Worm (Caenorhabditis elegans) whole organism, L4 larva: ENCODE measurements around the gene T05C12.1.
A peak's percentile ranks its signal among the peaks of the same experiment; 100 is the strongest.

Experiments
- F37D6.2 ChIP-seq: sonication (generic microtip); optimal IDR thresholded peaks from 2 replicates; lab custom pipeline; 2016; ENCODE audit warnings: mild to moderate bottlenecking, missing genetic modification characterization, missing compliant biosample characterization
- F44E2.7 ChIP-seq: fragments of 200-800 bp; sonication (Bioruptor generic); IDR thresholded peaks from 2 replicates; pipeline ENCODE4 v2.1.2; 2022; ENCODE audit warnings: missing genetic modification characterization, missing compliant biosample characterization
- R02D3.7 ChIP-seq: fragments of 150-350 bp; sonication (generic microtip); optimal IDR thresholded peaks from 3 replicates; lab custom pipeline; 2014; ENCODE audit warnings: missing biosample characterization, missing genetic modification characterization
- T20F7.1 ChIP-seq: fragments of 200-800 bp; sonication (Bioruptor generic); optimal IDR thresholded peaks from 2 replicates; lab custom pipeline; 2018; ENCODE audit warnings: mild to moderate bottlenecking, missing genetic modification characterization, missing compliant biosample characterization
- T26A8.4 ChIP-seq: fragments of 200-800 bp; sonication (Bioruptor generic); IDR thresholded peaks from 2 replicates; pipeline ENCODE4 v1.3.6; 2022; ENCODE audit warnings: missing genetic modification characterization, missing compliant biosample characterization
- Y5F2A.4 ChIP-seq: fragments of 200-800 bp; sonication (Bioruptor generic); optimal IDR thresholded peaks from 2 replicates; lab custom pipeline; 2018; ENCODE audit warnings: mild to moderate bottlenecking, missing genetic modification characterization, missing compliant biosample characterization
- Y75B8A.6 ChIP-seq: fragments of 200-800 bp; sonication (Bioruptor generic); IDR thresholded peaks from 2 replicates; pipeline ENCODE4 v1.3.6; 2022; ENCODE audit warnings: missing genetic modification reagents, missing genetic modification characterization, missing compliant biosample characterization
- ZK337.2 ChIP-seq: fragments of 200-800 bp; sonication (Bioruptor generic); IDR thresholded peaks from 2 replicates; pipeline ENCODE4 v1.3.6; 2022; ENCODE audit warnings: missing genetic modification reagents, missing genetic modification characterization, missing compliant biosample characterization
- ZK546.5 ChIP-seq, 2 experiments: sonication (generic microtip); optimal IDR thresholded peaks; 2 replicates each; lab custom pipeline; 2017; ENCODE audit warnings: missing biosample characterization in 2 of 2, missing genetic modification characterization in 2 of 2
- aha-1 ChIP-seq: fragments of 150-350 bp; peaks from one replicate; lab custom pipeline; 2014; ENCODE audit warnings: missing biosample characterization, missing genetic modification characterization
- ceh-20 ChIP-seq: fragments of 200-800 bp; sonication (Bioruptor generic); IDR thresholded peaks from 2 replicates; pipeline ENCODE4 v1.3.6; 2022; ENCODE audit warnings: missing genetic modification reagents, missing genetic modification characterization, missing compliant biosample characterization
- ceh-32 ChIP-seq: sonication (generic microtip); optimal IDR thresholded peaks from 2 replicates; lab custom pipeline; 2016; ENCODE audit warnings: mild to moderate bottlenecking, missing genetic modification characterization, missing compliant biosample characterization; ENCODE audit not compliant: poor library complexity
- cey-2 ChIP-seq: sonication (generic microtip); optimal IDR thresholded peaks from 3 replicates; lab custom pipeline; 2017; ENCODE audit warnings: missing genetic modification characterization, mild to moderate bottlenecking, missing compliant biosample characterization, antibody characterized with exemption, borderline replicate concordance; ENCODE audit not compliant: insufficient read depth
- daf-16 ChIP-seq, 3 experiments: sonication (generic microtip); optimal IDR thresholded peaks; 2 replicates each; lab custom pipeline; 2016 to 2017; ENCODE audit warnings: missing genetic modification characterization in 3 of 3, missing genetic modification reagents in 3 of 3, mild to moderate bottlenecking in 2 of 3, missing compliant biosample characterization in 2 of 3, missing biosample characterization in 1 of 3, moderate library complexity in 1 of 3
- daf-8 ChIP-seq: fragments of 200-800 bp; sonication (Bioruptor generic); IDR thresholded peaks from 2 replicates; pipeline ENCODE4 v1.3.6; 2022; ENCODE audit warnings: missing genetic modification characterization, missing compliant biosample characterization
- dmd-6 ChIP-seq: fragments of 200-800 bp; sonication (Bioruptor generic); IDR thresholded peaks from 2 replicates; pipeline ENCODE4 v1.3.6; 2022; ENCODE audit warnings: missing genetic modification reagents, missing genetic modification characterization, missing compliant biosample characterization
- dmd-8 ChIP-seq: fragments of 200-800 bp; sonication (Bioruptor generic); IDR thresholded peaks from 2 replicates; pipeline ENCODE4 v1.3.6; 2022; ENCODE audit warnings: missing genetic modification characterization, missing compliant biosample characterization
- dve-1 ChIP-seq: sonication (generic microtip); optimal IDR thresholded peaks from 2 replicates; lab custom pipeline; 2017; ENCODE audit warnings: antibody characterized with exemption, mild to moderate bottlenecking, missing genetic modification characterization, missing compliant biosample characterization; ENCODE audit not compliant: insufficient read depth
- egl-43 ChIP-seq: fragments of 200-800 bp; sonication (Bioruptor generic); IDR thresholded peaks from 2 replicates; pipeline ENCODE4 v1.3.6; 2022; ENCODE audit warnings: missing genetic modification reagents, missing genetic modification characterization, missing compliant biosample characterization
- fkh-10 ChIP-seq: fragments of 150-350 bp; optimal IDR thresholded peaks from 2 replicates; lab custom pipeline; 2014; ENCODE audit warnings: missing biosample characterization, missing genetic modification reagents, missing genetic modification characterization
- hlh-30 ChIP-seq: sonication (generic microtip); optimal IDR thresholded peaks from 2 replicates; lab custom pipeline; 2017; ENCODE audit warnings: antibody characterized with exemption, mild to moderate bottlenecking, missing genetic modification characterization, missing compliant biosample characterization; ENCODE audit not compliant: insufficient read depth
- jun-1 ChIP-seq: fragments of 150-350 bp; optimal IDR thresholded peaks from 2 replicates; lab custom pipeline; 2014; ENCODE audit warnings: missing biosample characterization, missing genetic modification reagents, missing genetic modification characterization
- lin-1 ChIP-seq: fragments of 200-800 bp; sonication (Bioruptor generic); IDR thresholded peaks from 2 replicates; pipeline ENCODE4 v1.3.6; 2022; ENCODE audit warnings: missing genetic modification reagents, missing genetic modification characterization, missing compliant biosample characterization
- lin-15B ChIP-seq: fragments of 150-350 bp; sonication (generic microtip); optimal IDR thresholded peaks from 3 replicates; lab custom pipeline; 2014; ENCODE audit warnings: missing biosample characterization, missing genetic modification characterization
- lir-3 ChIP-seq: sonication (generic microtip); optimal IDR thresholded peaks from 2 replicates; lab custom pipeline; 2016; ENCODE audit warnings: mild to moderate bottlenecking, missing genetic modification characterization, missing compliant biosample characterization
- lsy-2 ChIP-seq, 2 experiments: fragments of 150-350 bp in 1 of 2; sonication (generic microtip) in 1 of 2; optimal IDR thresholded peaks; 2 replicates each; lab custom pipeline; 2014 to 2017; ENCODE audit warnings: missing biosample characterization in 2 of 2, missing genetic modification characterization in 2 of 2
- mep-1 ChIP-seq: fragments of 150-350 bp; sonication (generic microtip); optimal IDR thresholded peaks from 3 replicates; lab custom pipeline; 2014; ENCODE audit warnings: missing biosample characterization, missing genetic modification characterization
- mes-2 ChIP-seq: sonication (generic microtip); optimal IDR thresholded peaks from 2 replicates; lab custom pipeline; 2016; ENCODE audit warnings: missing genotype, mild to moderate bottlenecking, missing genetic modification characterization, missing compliant biosample characterization; ENCODE audit not compliant: poor library complexity, severe bottlenecking
- mxl-2 ChIP-seq: fragments of 200-800 bp; sonication (Bioruptor generic); conservative IDR thresholded peaks from 2 replicates; pipeline ENCODE4 v1.3.6; 2022; ENCODE audit warnings: missing genetic modification reagents, missing genetic modification characterization, missing compliant biosample characterization
- nhr-10 ChIP-seq: fragments of 150-350 bp; optimal IDR thresholded peaks from 2 replicates; lab custom pipeline; 2014; ENCODE audit warnings: missing biosample characterization, missing genetic modification characterization
- nhr-102 ChIP-seq: sonication (generic microtip); optimal IDR thresholded peaks from 2 replicates; lab custom pipeline; 2016; ENCODE audit warnings: mild to moderate bottlenecking, missing genetic modification characterization, moderate library complexity, missing compliant biosample characterization
- nhr-237 ChIP-seq: sonication (generic microtip); optimal IDR thresholded peaks from 2 replicates; lab custom pipeline; 2017; ENCODE audit warnings: missing biosample characterization, missing genetic modification characterization
- nhr-25 ChIP-seq: sonication (generic microtip); optimal IDR thresholded peaks from 2 replicates; lab custom pipeline; 2017; ENCODE audit warnings: missing genetic modification characterization, mild to moderate bottlenecking, missing compliant biosample characterization, antibody characterized with exemption, moderate library complexity, borderline replicate concordance; ENCODE audit not compliant: insufficient read depth
- nhr-28 ChIP-seq: fragments of 150-350 bp; optimal IDR thresholded peaks from 2 replicates; lab custom pipeline; 2014; ENCODE audit warnings: missing biosample characterization, missing genetic modification characterization
- nhr-42 ChIP-seq: fragments of 200-800 bp; sonication (Bioruptor generic); IDR thresholded peaks from 2 replicates; pipeline ENCODE4 v1.3.6; 2022; ENCODE audit warnings: missing genetic modification characterization, missing compliant biosample characterization
- nhr-48 ChIP-seq: sonication (generic microtip); optimal IDR thresholded peaks from 2 replicates; lab custom pipeline; 2016; ENCODE audit warnings: mild to moderate bottlenecking, missing genetic modification characterization, missing compliant biosample characterization
- nhr-76 ChIP-seq: fragments of 150-350 bp; optimal IDR thresholded peaks from 2 replicates; lab custom pipeline; 2014; ENCODE audit warnings: missing biosample characterization, missing genetic modification characterization
- nhr-77 ChIP-seq: fragments of 150-350 bp; optimal IDR thresholded peaks from 2 replicates; lab custom pipeline; 2014; ENCODE audit warnings: missing biosample characterization, missing genetic modification characterization
- pqm-1 ChIP-seq: sonication (generic microtip); optimal IDR thresholded peaks from 2 replicates; lab custom pipeline; 2017; ENCODE audit warnings: missing biosample characterization, missing genetic modification characterization
- rbr-2 ChIP-seq: sonication (generic microtip); optimal IDR thresholded peaks from 2 replicates; lab custom pipeline; 2016; ENCODE audit warnings: missing genotype, missing genetic modification characterization, missing compliant biosample characterization
- saeg-2 ChIP-seq: fragments of 200-800 bp; sonication (Bioruptor generic); IDR thresholded peaks from 2 replicates; pipeline ENCODE4 v1.3.6; 2022; ENCODE audit warnings: missing genetic modification reagents, missing genetic modification characterization, missing compliant biosample characterization
- set-16 ChIP-seq: fragments of 200-800 bp; sonication (Bioruptor generic); IDR thresholded peaks from 2 replicates; pipeline ENCODE4 v1.3.6; 2022; ENCODE audit warnings: missing genetic modification reagents, missing genetic modification characterization, missing compliant biosample characterization
- skn-1 ChIP-seq: fragments of 150-350 bp; optimal IDR thresholded peaks from 2 replicates; lab custom pipeline; 2014; ENCODE audit warnings: missing biosample characterization, missing genetic modification characterization
- unc-130 ChIP-seq: sonication (generic microtip); optimal IDR thresholded peaks from 2 replicates; lab custom pipeline; 2016; ENCODE audit warnings: missing genetic modification reagents, missing genetic modification characterization, missing compliant biosample characterization
- zag-1 ChIP-seq: fragments of 150-350 bp; optimal IDR thresholded peaks from 2 replicates; lab custom pipeline; 2014; ENCODE audit warnings: missing biosample characterization, missing genetic modification characterization

Gene T05C12.1

ce11 chrII:8128273-8129039, 45.0 kb upstream of the T05C12.1 start (continued):
- TF ChIP-seq F37D6.2 (tag; lab: Kevin White, UChicago) = peak; percentile 8
- TF ChIP-seq ceh-32 (tag; lab: Kevin White, UChicago) = no peak
- 0 out of 2 replicates have a peak, but pooled peaks have one; percentile 33 for TF ChIP-seq lin-1 (GFP tag; lab: Robert Waterston, UW)
- peak in 1 of 2 experiments; percentile 30 for TF ChIP-seq daf-16 (GFP tag; optimal IDR thresholded peaks at IDR 0.05; lab: Kevin White, UChicago)
- peak; percentile 7 for TF ChIP-seq daf-16 (tag; optimal IDR thresholded peaks at IDR 0.05; lab: Kevin White, UChicago)
- TF ChIP-seq dmd-8 (GFP tag; lab: Robert Waterston, UW) = 0 out of 2 replicates have a peak, but pooled peaks have one; percentile 48
- peak; percentile 55 for TF ChIP-seq rbr-2 (tag; lab: Kevin White, UChicago)
- TF ChIP-seq aha-1 (tag; lab: Kevin White, UChicago) = peak; percentile 65
- TF ChIP-seq set-16 (GFP tag; lab: Robert Waterston, UW) = peak; percentile 98
- peak; percentile 45 for TF ChIP-seq nhr-28 (tag; lab: Kevin White, UChicago)
- no peak for TF ChIP-seq saeg-2
- TF ChIP-seq nhr-77 = peak; percentile 4
- TF ChIP-seq, all 104 proteins: peak for 31

ce11 chrII:8129040-8129387, 44.5 kb upstream of the T05C12.1 start:
- TF ChIP-seq skn-1 (tag; lab: Kevin White, UChicago) = no peak
- TF ChIP-seq pqm-1 = no peak
- no peak for TF ChIP-seq cey-2
- no peak for TF ChIP-seq ZK337.2 (GFP tag; lab: Robert Waterston, UW)
- peak; percentile 40 for TF ChIP-seq hlh-30 (tag; lab: Kevin White, UChicago)
- TF ChIP-seq mep-1 = peak; percentile 56
- no peak for TF ChIP-seq daf-8
- no peak for TF ChIP-seq fkh-10 (GFP tag; lab: Kevin White, UChicago)
- TF ChIP-seq unc-130 (GFP tag; lab: Kevin White, UChicago) = no peak

- no peak for TF ChIP-seq nhr-102
- no peak for TF ChIP-seq Y75B8A.6
- TF ChIP-seq ZK546.5 (tag; optimal IDR thresholded peaks at IDR 0.05; lab: Kevin White, UChicago) = no peak
- peak; percentile 70 for TF ChIP-seq aha-1 (tag; lab: Kevin White, UChicago)
- TF ChIP-seq F44E2.7 (GFP tag; lab: Robert Waterston, UW) = no peak
- TF ChIP-seq dmd-6 (GFP tag; lab: Robert Waterston, UW) = peak; percentile 46; the same call in 1 of the 2 replicates
- no peak for TF ChIP-seq T26A8.4 (GFP tag; lab: Robert Waterston, UW)
- TF ChIP-seq zag-1 (tag; lab: Kevin White, UChicago) = no peak
- no peak for TF ChIP-seq nhr-76 (tag; lab: Kevin White, UChicago)
- TF ChIP-seq Y5F2A.4 (GFP tag; lab: Kevin White, UChicago) = no peak
- TF ChIP-seq nhr-42 (GFP tag; lab: Robert Waterston, UW) = no peak
- no peak for TF ChIP-seq dmd-8 (GFP tag; lab: Robert Waterston, UW)
- peak; percentile 30 for TF ChIP-seq mes-2 (tag; lab: Kevin White, UChicago)
- no peak for TF ChIP-seq lir-3
- TF ChIP-seq jun-1 (tag; lab: Kevin White, UChicago) = no peak
- peak; percentile 30 for TF ChIP-seq nhr-25 (tag; lab: Kevin White, UChicago)
- TF ChIP-seq nhr-237 = no peak
- no peak for TF ChIP-seq ceh-32 (tag; lab: Kevin White, UChicago)
- TF ChIP-seq dve-1 (tag; lab: Kevin White, UChicago) = peak; percentile 26
- no peak for TF ChIP-seq saeg-2
- TF ChIP-seq lin-15B = no peak
- no peak for TF ChIP-seq nhr-48 (tag; lab: Kevin White, UChicago)
- TF ChIP-seq ceh-20 (GFP tag; lab: Robert Waterston, UW) = no peak
- TF ChIP-seq nhr-10 (tag; lab: Kevin White, UChicago) = no peak
- no peak for TF ChIP-seq T20F7.1 (GFP tag; lab: Kevin White, UChicago)
- no peak for TF ChIP-seq mxl-2 (GFP tag; lab: Robert Waterston, UW)
- TF ChIP-seq egl-43 = no peak
- TF ChIP-seq lsy-2 (tag; optimal IDR thresholded peaks at IDR 0.05; lab: Kevin White, UChicago) = peak in 1 of 2 experiments; percentile 19
- no peak for TF ChIP-seq R02D3.7 (tag; lab: Kevin White, UChicago)
These were observed 43.9 kb upstream of the T05C12.1 start, which contains the start of gene ulp-4 for ce11 chrII:8129495-8130010. Gene ulp-4, plus strand, starts transcription at chrII:8129960.
